Fruit fly (Drosophila melanogaster): Measurements from ENCODE around the gene CG42399.

- TF ChIP-seq pdm3 (GFP tag; optimal IDR thresholded peaks at IDR 0.05) (no peak), Met (GFP tag; optimal IDR thresholded peaks at IDR 0.05) (no peak), CG15336 (GFP tag; IDR thresholded peaks at IDR 0.05) (peak; percentile 52; the same call in 1 of the 2 replicates), CG16779 (tag; optimal IDR thresholded peaks at IDR 0.05) (peak; percentile 44), CG10669 (GFP tag; optimal IDR thresholded peaks at IDR 0.05) (no peak), CG7368 (GFP tag; optimal IDR thresholded peaks at IDR 0.05) (no peak), CG9139 (GFP tag; optimal IDR thresholded peaks at IDR 0.05) (no peak), CG8632 (GFP tag; optimal IDR thresholded peaks at IDR 0.05) (no peak), fkh (GFP tag; optimal IDR thresholded peaks at IDR 0.05) (peak; percentile 30), svp (GFP tag) (no peak), vri (GFP tag; optimal IDR thresholded peaks at IDR 0.05) (no peak), achi (GFP tag; optimal IDR thresholded peaks at IDR 0.05) (no peak), CG11762 (GFP tag; optimal IDR thresholded peaks at IDR 0.05; ENCODE audit: insufficient read depth) (no peak), eg (GFP tag; IDR thresholded peaks at IDR 0.05) (no peak; the same call in 2 of the 3 replicates)
These were observed 31.7 kb downstream of the CG42399 start, which contains the start of gene CG4822 for dm6 chr2L:121456-121831.
